Worm (Caenorhabditis elegans) whole organism, early embryonic: ENCODE data around the gene srh-55.

Experiments used
- B0310.2 ChIP-seq: sonication (generic microtip); optimal IDR thresholded peaks from 2 replicates; lab custom pipeline; 2016; ENCODE audit warnings: mild to moderate bottlenecking, missing genetic modification characterization, missing compliant biosample characterization
- F13C5.2 ChIP-seq: sonication (generic microtip); optimal IDR thresholded peaks from 2 replicates; lab custom pipeline; 2017; ENCODE audit warnings: mild to moderate bottlenecking, missing genetic modification characterization, inconsistent platforms, missing compliant biosample characterization
- aly-1 ChIP-seq: sonication (generic microtip); optimal IDR thresholded peaks from 2 replicates; lab custom pipeline; 2016; ENCODE audit warnings: missing genetic modification characterization, missing compliant biosample characterization
- ama-1 ChIP-seq: fragments of 150-350 bp; optimal IDR thresholded peaks from 2 replicates; lab custom pipeline; 2014
- ceh-13 ChIP-seq: fragments of 200-800 bp; sonication (Bioruptor generic); optimal IDR thresholded peaks from 2 replicates; lab custom pipeline; 2018; ENCODE audit warnings: mild to moderate bottlenecking, missing genetic modification characterization, missing compliant biosample characterization
- ceh-36 ChIP-seq: sonication (generic microtip); optimal IDR thresholded peaks from 2 replicates; lab custom pipeline; 2016; ENCODE audit warnings: missing genetic modification characterization, inconsistent platforms, missing compliant biosample characterization
- ets-7 ChIP-seq: sonication (generic microtip); optimal IDR thresholded peaks from 2 replicates; lab custom pipeline; 2016; ENCODE audit warnings: missing genotype, missing genetic modification characterization, missing compliant biosample characterization
- flt-1 ChIP-seq: fragments of 200-800 bp; sonication (Bioruptor generic); IDR thresholded peaks from 2 replicates; pipeline ENCODE4 v1.3.6; 2022; ENCODE audit warnings: missing genetic modification characterization, missing compliant biosample characterization
- hmbx-1 ChIP-seq: sonication (generic microtip); optimal IDR thresholded peaks from 2 replicates; lab custom pipeline; 2016; ENCODE audit warnings: mild to moderate bottlenecking, missing genetic modification characterization, missing compliant biosample characterization
- hmg-4 ChIP-seq: fragments of 200-800 bp; sonication (Bioruptor generic); optimal IDR thresholded peaks from 2 replicates; lab custom pipeline; 2018; ENCODE audit warnings: mild to moderate bottlenecking, missing genetic modification characterization, missing compliant biosample characterization
- hnd-1 ChIP-seq: sonication (generic microtip); optimal IDR thresholded peaks from 2 replicates; lab custom pipeline; 2016; ENCODE audit warnings: missing genetic modification characterization, missing compliant biosample characterization
- pes-1 ChIP-seq: fragments of 200-800 bp; sonication (Bioruptor generic); IDR thresholded peaks from 2 replicates; pipeline ENCODE4 v1.3.6; 2022; ENCODE audit warnings: missing genetic modification reagents, missing genetic modification characterization, missing compliant biosample characterization
- scrt-1 ChIP-seq: fragments of 200-800 bp; sonication (Bioruptor generic); IDR thresholded peaks from 2 replicates; pipeline ENCODE4 v1.3.6; 2022; ENCODE audit warnings: missing genetic modification characterization, missing compliant biosample characterization
- sea-1 ChIP-seq: fragments of 200-800 bp; sonication (Bioruptor generic); conservative IDR thresholded peaks from 2 replicates; pipeline ENCODE4 v1.3.6; 2022; ENCODE audit warnings: missing genetic modification characterization, missing compliant biosample characterization
- tbx-11 ChIP-seq: fragments of 200-800 bp; sonication (Bioruptor generic); IDR thresholded peaks from 2 replicates; pipeline ENCODE4 v1.3.6; 2022; ENCODE audit warnings: missing genetic modification characterization, missing compliant biosample characterization
- tbx-37 ChIP-seq: fragments of 200-800 bp; sonication (Bioruptor generic); conservative IDR thresholded peaks from 2 replicates; pipeline ENCODE4 v1.3.6; 2022; ENCODE audit warnings: missing genetic modification reagents, missing genetic modification characterization, missing compliant biosample characterization
- tra-4 ChIP-seq: sonication (generic microtip); optimal IDR thresholded peaks from 2 replicates; lab custom pipeline; 2017; ENCODE audit warnings: missing genetic modification characterization, missing compliant biosample characterization

The srh-55 gene

DNA sequence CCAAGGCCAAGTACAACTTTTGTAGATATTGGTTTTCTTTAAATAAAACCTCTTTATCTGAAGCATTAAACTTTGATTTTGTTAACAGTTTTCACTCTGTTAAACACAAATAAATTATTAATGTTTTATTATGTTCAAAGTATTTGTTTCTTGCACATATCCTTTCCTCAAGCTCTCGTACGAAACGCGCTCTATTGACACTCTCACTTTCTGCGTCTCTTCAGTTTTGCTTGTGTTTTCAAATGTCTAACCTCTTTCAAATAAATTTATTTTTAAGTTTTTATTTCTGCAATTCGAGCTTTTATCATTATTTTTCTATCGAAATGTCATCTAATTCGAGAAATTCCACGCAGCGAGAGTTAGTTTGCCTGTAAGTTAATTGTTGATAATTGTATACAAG is 9.6 kb upstream of the srh-55 start, which contains the start of gene K08F9.4:
K08F9.4 (plus strand) TSS at position 222 of the 400 bp plus-strand sequence.
- TF ChIP-seq ets-7 (no peak), ceh-36 (tag; lab: Kevin White, UChicago) (no peak), B0310.2 (tag; lab: Kevin White, UChicago) (no peak), pes-1 (no peak), scrt-1 (GFP tag; lab: Robert Waterston, UW) (no peak), hmg-4 (GFP tag; lab: Kevin White, UChicago) (no peak), flt-1 (GFP tag; lab: Robert Waterston, UW) (no peak), ceh-13 (GFP tag; lab: Kevin White, UChicago) (no peak), sea-1 (GFP tag; lab: Robert Waterston, UW) (no peak), tbx-37 (GFP tag; lab: Robert Waterston, UW) (no peak), tra-4 (tag; lab: Kevin White, UChicago) (no peak), hnd-1 (no peak), tbx-11 (GFP tag; lab: Robert Waterston, UW) (no peak), aly-1 (tag; lab: Kevin White, UChicago) (no peak), ama-1 (lab: Kevin White, UChicago) (no peak)

DNA sequence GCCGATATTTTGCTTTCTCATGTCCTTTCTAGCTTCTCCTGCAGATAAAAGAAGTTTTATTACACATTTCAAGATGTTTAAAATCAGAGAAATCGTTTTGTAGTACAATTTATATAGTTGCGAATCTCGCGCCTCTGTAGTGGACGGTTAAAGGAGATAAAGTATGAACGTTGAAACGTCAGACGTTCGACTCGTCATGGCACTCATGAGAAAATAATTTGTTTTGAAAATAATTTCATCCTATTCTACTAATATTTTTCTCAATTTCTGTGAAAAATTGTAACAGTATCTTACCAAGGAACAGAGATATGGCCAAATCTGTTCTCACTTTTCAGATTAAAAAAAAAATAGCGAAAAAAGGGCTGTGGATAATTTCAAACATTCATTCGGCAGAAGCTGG is 5.6 kb upstream of the srh-55 start, which contains the start of gene T09F5.20:
T09F5.20 (minus strand) TSS at position 101 of the 400 bp plus-strand sequence.
- no peak for TF ChIP-seq aly-1 (tag; lab: Kevin White, UChicago)
- TF ChIP-seq tbx-37 (GFP tag; lab: Robert Waterston, UW) = no peak
- TF ChIP-seq sea-1 (GFP tag; lab: Robert Waterston, UW) = no peak
- no peak for TF ChIP-seq hnd-1
- no peak for TF ChIP-seq hmbx-1 (tag; lab: Kevin White, UChicago)
- no peak for TF ChIP-seq flt-1 (GFP tag; lab: Robert Waterston, UW)
- TF ChIP-seq ets-7 = no peak

DNA sequence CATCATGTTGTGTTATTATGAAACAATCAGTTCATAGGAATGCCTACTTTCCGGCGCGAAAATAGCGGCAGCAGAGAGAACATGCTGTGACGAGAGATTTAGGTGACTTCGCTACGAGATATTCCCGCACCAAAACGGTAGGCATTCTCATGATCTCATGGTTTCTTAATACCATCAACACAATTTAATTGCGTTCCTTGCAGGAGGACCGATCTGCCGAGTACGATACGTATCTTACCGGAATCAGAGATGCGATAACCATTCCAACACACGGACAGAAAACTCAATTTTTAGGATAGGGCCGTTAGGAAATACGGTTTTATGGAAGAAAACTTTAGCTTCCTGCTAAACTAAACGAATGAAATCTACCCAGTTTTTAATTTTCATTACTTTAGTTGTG is 4.6 kb upstream of the srh-55 start, which contains the start of gene T09F5.1:
T09F5.1 (plus strand) TSS at position 301 of the 400 bp plus-strand sequence.
- TF ChIP-seq ama-1 (lab: Kevin White, UChicago) = no peak
- no peak for TF ChIP-seq aly-1 (tag; lab: Kevin White, UChicago)
- TF ChIP-seq pes-1 = no peak
- TF ChIP-seq ets-7 = no peak
- no peak for TF ChIP-seq ceh-13 (GFP tag; lab: Kevin White, UChicago)
- TF ChIP-seq flt-1 (GFP tag; lab: Robert Waterston, UW) = no peak
- TF ChIP-seq B0310.2 (tag; lab: Kevin White, UChicago) = no peak
- no peak for TF ChIP-seq hnd-1
- TF ChIP-seq tbx-37 (GFP tag; lab: Robert Waterston, UW) = no peak
- TF ChIP-seq ceh-36 (tag; lab: Kevin White, UChicago) = no peak
- TF ChIP-seq hmbx-1 (tag; lab: Kevin White, UChicago) = no peak
- no peak for TF ChIP-seq tbx-11 (GFP tag; lab: Robert Waterston, UW)
- TF ChIP-seq hmg-4 (GFP tag; lab: Kevin White, UChicago) = no peak
- no peak for TF ChIP-seq tra-4 (tag; lab: Kevin White, UChicago)
- TF ChIP-seq F13C5.2 (tag; lab: Kevin White, UChicago) = no peak
- no peak for TF ChIP-seq sea-1 (GFP tag; lab: Robert Waterston, UW)
- no peak for TF ChIP-seq scrt-1 (GFP tag; lab: Robert Waterston, UW)

DNA sequence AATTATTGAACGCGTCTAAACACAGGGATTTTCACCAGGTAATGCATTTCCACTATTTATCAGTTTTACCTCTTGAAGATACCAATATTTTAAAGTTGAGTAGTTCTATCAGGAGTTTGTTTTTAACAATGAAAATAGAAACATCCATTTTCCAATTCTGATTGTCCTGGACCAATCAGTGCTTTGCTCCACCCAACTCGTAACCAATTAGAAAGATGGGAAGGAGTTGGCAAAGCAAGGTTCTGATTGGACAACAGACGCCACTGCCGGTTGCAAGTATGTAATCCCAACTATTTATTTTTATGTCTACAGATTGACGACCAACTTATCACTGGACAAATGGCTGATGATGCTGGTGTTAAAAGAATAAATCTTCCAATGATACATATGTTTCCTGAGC is 3.2 kb upstream of the srh-55 start:
- TF ChIP-seq tbx-11 (GFP tag; lab: Robert Waterston, UW) (no peak), ceh-13 (GFP tag; lab: Kevin White, UChicago) (no peak), ceh-36 (tag; lab: Kevin White, UChicago) (no peak), pes-1 (no peak), ama-1 (lab: Kevin White, UChicago) (no peak), ets-7 (no peak), hmg-4 (GFP tag; lab: Kevin White, UChicago) (no peak), sea-1 (GFP tag; lab: Robert Waterston, UW) (no peak), F13C5.2 (tag; lab: Kevin White, UChicago) (no peak), hnd-1 (no peak), aly-1 (tag; lab: Kevin White, UChicago) (no peak), scrt-1 (GFP tag; lab: Robert Waterston, UW) (no peak), tra-4 (tag; lab: Kevin White, UChicago) (no peak), B0310.2 (tag; lab: Kevin White, UChicago) (no peak), tbx-37 (GFP tag; lab: Robert Waterston, UW) (no peak), hmbx-1 (tag; lab: Kevin White, UChicago) (no peak), flt-1 (GFP tag; lab: Robert Waterston, UW) (no peak)

DNA sequence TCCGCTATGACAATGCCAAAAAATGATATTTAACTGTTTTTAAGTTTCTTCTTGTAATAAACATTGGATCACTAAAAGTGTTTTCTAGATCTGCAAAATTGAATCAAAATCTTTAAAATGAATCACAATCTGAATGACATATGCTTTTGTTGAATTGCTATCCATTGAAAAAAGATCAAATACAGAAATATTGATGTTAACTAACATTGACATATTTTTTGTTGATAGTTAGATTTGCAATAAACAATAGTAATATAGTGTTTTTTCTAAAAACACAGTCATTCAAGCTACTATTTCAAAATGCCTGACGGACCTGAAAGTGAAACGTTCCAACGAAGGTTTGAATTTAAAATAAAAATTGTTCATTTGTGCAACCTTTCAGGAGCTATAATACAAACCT is 2.7 kb upstream of the srh-55 start, which contains the start of gene T09F5.2:
T09F5.2 (plus strand) TSS at position 301 of the 400 bp plus-strand sequence.
- no peak for TF ChIP-seq F13C5.2 (tag; lab: Kevin White, UChicago)
- TF ChIP-seq sea-1 (GFP tag; lab: Robert Waterston, UW) = no peak
- TF ChIP-seq pes-1 = no peak
- TF ChIP-seq B0310.2 (tag; lab: Kevin White, UChicago) = no peak
- TF ChIP-seq ceh-36 (tag; lab: Kevin White, UChicago) = no peak
- TF ChIP-seq tbx-11 (GFP tag; lab: Robert Waterston, UW) = no peak
- no peak for TF ChIP-seq ets-7
- no peak for TF ChIP-seq ceh-13 (GFP tag; lab: Kevin White, UChicago)
- TF ChIP-seq flt-1 (GFP tag; lab: Robert Waterston, UW) = no peak

DNA sequence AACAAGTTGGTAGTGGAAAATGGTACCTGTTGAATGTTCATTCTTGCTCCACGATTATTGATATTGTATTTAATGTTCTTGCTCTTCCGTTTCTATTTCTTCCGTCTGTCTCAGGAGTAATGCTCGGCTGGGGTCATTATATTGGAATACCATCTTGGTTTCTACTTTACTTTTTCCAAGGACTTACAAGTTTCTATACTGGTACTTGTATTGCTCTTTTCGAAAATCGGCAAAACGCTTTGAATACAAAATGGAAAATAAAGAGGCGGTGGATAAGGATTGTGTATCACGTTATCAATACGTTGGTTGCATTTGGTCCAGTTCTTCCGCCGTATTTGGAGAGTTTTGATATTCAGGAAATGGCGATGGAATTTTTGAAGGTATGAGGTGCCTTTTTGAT is 1.4 kb upstream of the srh-55 start:
- TF ChIP-seq scrt-1 (GFP tag; lab: Robert Waterston, UW) = no peak
- TF ChIP-seq ets-7 = no peak
- no peak for TF ChIP-seq hmbx-1 (tag; lab: Kevin White, UChicago)
- no peak for TF ChIP-seq sea-1 (GFP tag; lab: Robert Waterston, UW)
- no peak for TF ChIP-seq hmg-4 (GFP tag; lab: Kevin White, UChicago)
- no peak for TF ChIP-seq B0310.2 (tag; lab: Kevin White, UChicago)
- no peak for TF ChIP-seq tbx-11 (GFP tag; lab: Robert Waterston, UW)
- TF ChIP-seq ama-1 (lab: Kevin White, UChicago) = no peak
- TF ChIP-seq tra-4 (tag; lab: Kevin White, UChicago) = no peak
- TF ChIP-seq tbx-37 (GFP tag; lab: Robert Waterston, UW) = no peak
- TF ChIP-seq ceh-13 (GFP tag; lab: Kevin White, UChicago) = no peak
- no peak for TF ChIP-seq flt-1 (GFP tag; lab: Robert Waterston, UW)
- TF ChIP-seq pes-1 = no peak
- TF ChIP-seq hnd-1 = no peak
- no peak for TF ChIP-seq aly-1 (tag; lab: Kevin White, UChicago)
- TF ChIP-seq ceh-36 (tag; lab: Kevin White, UChicago) = no peak
- TF ChIP-seq F13C5.2 (tag; lab: Kevin White, UChicago) = no peak
